Worm (Caenorhabditis elegans) whole organism, midembryonic: ENCODE results near the gene pqn-54.

Experiments
- T22C8.4 ChIP-seq: fragments of 200-800 bp; sonication (Bioruptor generic); IDR thresholded peaks from 2 replicates; pipeline ENCODE4 v1.3.6; 2022; ENCODE audit warnings: missing genetic modification characterization, missing compliant biosample characterization
- cog-1 ChIP-seq: sonication (generic microtip); optimal IDR thresholded peaks from 2 replicates; lab custom pipeline; 2016; ENCODE audit warnings: missing genetic modification characterization, missing compliant biosample characterization
- flt-1 ChIP-seq: fragments of 200-800 bp; sonication (Bioruptor generic); IDR thresholded peaks from 2 replicates; pipeline ENCODE4 v1.3.6; 2022; ENCODE audit warnings: missing genetic modification characterization, missing compliant biosample characterization
- klf-2 ChIP-seq: fragments of 200-800 bp; sonication (Bioruptor generic); conservative IDR thresholded peaks from 2 replicates; pipeline ENCODE4 v1.3.6; 2022; ENCODE audit warnings: missing genetic modification reagents, missing genetic modification characterization, missing compliant biosample characterization
- med-1 ChIP-seq: sonication (generic microtip); optimal IDR thresholded peaks from 2 replicates; lab custom pipeline; 2017; ENCODE audit warnings: missing genetic modification characterization, mild to moderate bottlenecking, missing compliant biosample characterization, antibody characterized with exemption, missing genetic modification reagents; ENCODE audit not compliant: insufficient read depth
- ref-1 ChIP-seq: fragments of 200-800 bp; sonication (Bioruptor generic); conservative IDR thresholded peaks from 2 replicates; pipeline ENCODE4 v1.3.6; 2022; ENCODE audit warnings: missing genetic modification reagents, missing genetic modification characterization, missing compliant biosample characterization
- tab-1 ChIP-seq: fragments of 200-800 bp; sonication (Bioruptor generic); IDR thresholded peaks from 2 replicates; pipeline ENCODE4 v1.3.6; 2022; ENCODE audit warnings: missing genetic modification characterization, missing compliant biosample characterization
- ztf-23 ChIP-seq: fragments of 200-800 bp; sonication (Bioruptor generic); IDR thresholded peaks from 2 replicates; pipeline ENCODE4 v1.3.6; 2022; ENCODE audit warnings: missing genetic modification reagents, missing genetic modification characterization, missing compliant biosample characterization
- ztf-29 ChIP-seq: fragments of 200-800 bp; sonication (Bioruptor generic); IDR thresholded peaks from 2 replicates; pipeline ENCODE4 v1.3.6; 2022; ENCODE audit warnings: missing genetic modification reagents, missing genetic modification characterization, missing compliant biosample characterization

The pqn-54 gene

ce11 chrV:1435106-1435505, 29.7 kb upstream of the pqn-54 start:
- TF ChIP-seq flt-1 (GFP tag; lab: Robert Waterston, UW) (no peak), med-1 (GFP tag; lab: Kevin White, UChicago) (no peak), cog-1 (tag; lab: Kevin White, UChicago) (no peak), ztf-29 (no peak), T22C8.4 (no peak), ztf-23 (GFP tag; lab: Robert Waterston, UW) (no peak), klf-2 (GFP tag; lab: Robert Waterston, UW) (no peak), ref-1 (GFP tag; lab: Robert Waterston, UW) (no peak), tab-1 (GFP tag; lab: Robert Waterston, UW) (no peak)

ce11 chrV:1438205-1438604, 26.6 kb upstream of the pqn-54 start:
- TF ChIP-seq klf-2 (GFP tag; lab: Robert Waterston, UW) (no peak), cog-1 (tag; lab: Kevin White, UChicago) (no peak), T22C8.4 (no peak), flt-1 (GFP tag; lab: Robert Waterston, UW) (no peak), ztf-23 (GFP tag; lab: Robert Waterston, UW) (no peak), ref-1 (GFP tag; lab: Robert Waterston, UW) (no peak), tab-1 (GFP tag; lab: Robert Waterston, UW) (no peak), ztf-29 (no peak), med-1 (GFP tag; lab: Kevin White, UChicago) (no peak)

- TF ChIP-seq ref-1 (GFP tag; lab: Robert Waterston, UW): no peak
- TF ChIP-seq ztf-23 (GFP tag; lab: Robert Waterston, UW): no peak
- no peak for TF ChIP-seq med-1 (GFP tag; lab: Kevin White, UChicago)
- TF ChIP-seq T22C8.4: no peak
- TF ChIP-seq flt-1 (GFP tag; lab: Robert Waterston, UW): no peak
- no peak for TF ChIP-seq tab-1 (GFP tag; lab: Robert Waterston, UW)
Measured at ce11 chrV:1438832-1439231, 26.0 kb upstream of the pqn-54 start, which contains the start of gene R09B5.11. Gene R09B5.11 (plus strand): TSS chrV:1439205.

- TF ChIP-seq ztf-29: no peak
- no peak for TF ChIP-seq tab-1 (GFP tag; lab: Robert Waterston, UW)
- TF ChIP-seq klf-2 (GFP tag; lab: Robert Waterston, UW): no peak
- TF ChIP-seq T22C8.4: no peak
- no peak for TF ChIP-seq cog-1 (tag; lab: Kevin White, UChicago)
- no peak for TF ChIP-seq flt-1 (GFP tag; lab: Robert Waterston, UW)
- TF ChIP-seq ztf-23 (GFP tag; lab: Robert Waterston, UW): no peak
- TF ChIP-seq med-1 (GFP tag; lab: Kevin White, UChicago): no peak
- no peak for TF ChIP-seq ref-1 (GFP tag; lab: Robert Waterston, UW)
Measured at ce11 chrV:1442042-1442441, 22.7 kb upstream of the pqn-54 start, which contains the start of gene cnc-11. Gene cnc-11 (plus strand): TSS chrV:1442342.

- TF ChIP-seq flt-1 (GFP tag; lab: Robert Waterston, UW): no peak
- TF ChIP-seq ref-1 (GFP tag; lab: Robert Waterston, UW): no peak
- no peak for TF ChIP-seq T22C8.4
- no peak for TF ChIP-seq ztf-23 (GFP tag; lab: Robert Waterston, UW)
Measured at ce11 chrV:1444180-1444579, 20.6 kb upstream of the pqn-54 start, which contains the start of gene cnc-1. Gene cnc-1 (minus strand): TSS chrV:1444280.

ce11 chrV:1445081-1445480, 19.7 kb upstream of the pqn-54 start, which contains the start of gene cnc-5:
Gene cnc-5 (plus strand): TSS chrV:1445381.
- TF ChIP-seq klf-2 (GFP tag; lab: Robert Waterston, UW): no peak

ce11 chrV:1447079-1447478, 17.7 kb upstream of the pqn-54 start, which contains the start of gene cnc-4:
Gene cnc-4 (plus strand): TSS chrV:1447195.
- no peak for TF ChIP-seq klf-2 (GFP tag; lab: Robert Waterston, UW)

- TF ChIP-seq T22C8.4 (no peak), ref-1 (GFP tag; lab: Robert Waterston, UW) (no peak), flt-1 (GFP tag; lab: Robert Waterston, UW) (no peak), ztf-23 (GFP tag; lab: Robert Waterston, UW) (no peak), tab-1 (GFP tag; lab: Robert Waterston, UW) (no peak), cog-1 (tag; lab: Kevin White, UChicago) (no peak), ztf-29 (no peak), klf-2 (GFP tag; lab: Robert Waterston, UW) (no peak), med-1 (GFP tag; lab: Kevin White, UChicago) (no peak)
Measured at ce11 chrV:1447724-1448123, 17.1 kb upstream of the pqn-54 start, which contains the start of gene cnc-3. Gene cnc-3 (plus strand): TSS chrV:1448004.

ce11 chrV:1450160-1450559, 14.6 kb upstream of the pqn-54 start, which contains the start of gene cnc-2:
Gene cnc-2 (minus strand): TSS chrV:1450183.
- TF ChIP-seq ref-1 (GFP tag; lab: Robert Waterston, UW): no peak
- TF ChIP-seq T22C8.4: no peak
- TF ChIP-seq cog-1 (tag; lab: Kevin White, UChicago): no peak
- no peak for TF ChIP-seq ztf-29
- TF ChIP-seq med-1 (GFP tag; lab: Kevin White, UChicago): no peak
- no peak for TF ChIP-seq tab-1 (GFP tag; lab: Robert Waterston, UW)
- no peak for TF ChIP-seq flt-1 (GFP tag; lab: Robert Waterston, UW)
- TF ChIP-seq klf-2 (GFP tag; lab: Robert Waterston, UW): no peak
- no peak for TF ChIP-seq ztf-23 (GFP tag; lab: Robert Waterston, UW)

ce11 chrV:1451334-1451733, 13.5 kb upstream of the pqn-54 start, which contains the start of gene srj-23:
Gene srj-23 (plus strand): TSS chrV:1451634.
- TF ChIP-seq ref-1 (GFP tag; lab: Robert Waterston, UW): no peak
- no peak for TF ChIP-seq med-1 (GFP tag; lab: Kevin White, UChicago)
- TF ChIP-seq cog-1 (tag; lab: Kevin White, UChicago): no peak
- TF ChIP-seq klf-2 (GFP tag; lab: Robert Waterston, UW): no peak
- no peak for TF ChIP-seq T22C8.4
- TF ChIP-seq tab-1 (GFP tag; lab: Robert Waterston, UW): no peak
- TF ChIP-seq ztf-29: no peak
- TF ChIP-seq ztf-23 (GFP tag; lab: Robert Waterston, UW): no peak
- TF ChIP-seq flt-1 (GFP tag; lab: Robert Waterston, UW): no peak
